Fruit fly (Drosophila melanogaster): Measurements from ENCODE around the gene Galphaf.

DNA sequence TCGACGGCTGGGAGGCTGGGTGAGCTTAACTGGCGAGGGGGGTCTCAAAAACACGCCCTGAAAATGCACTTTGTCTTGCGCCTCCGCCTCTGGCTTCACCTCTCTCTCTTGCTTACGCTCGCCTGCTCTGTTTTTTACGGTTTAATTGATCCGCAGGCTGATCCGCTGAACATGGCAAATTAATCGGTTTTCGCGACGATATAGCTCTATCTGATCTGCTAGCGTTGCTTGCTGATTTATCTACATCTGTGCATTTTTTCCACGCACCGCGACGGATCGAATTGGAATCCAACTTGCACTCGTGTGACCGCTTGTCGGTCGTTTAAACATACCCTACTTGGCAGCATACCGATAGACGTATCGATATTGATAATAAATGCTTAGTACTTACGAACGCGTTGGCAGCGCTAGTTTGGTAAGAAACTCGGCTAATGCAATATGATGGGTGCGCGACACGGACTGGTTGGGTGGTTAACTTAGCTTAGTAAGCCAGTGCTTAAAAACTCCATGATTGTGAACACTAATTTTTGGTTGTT is 20.1 kb downstream of the Galphaf start, which contains the start of gene Abl:
- no peak for TF ChIP-seq CG32006 (GFP tag; optimal IDR thresholded peaks at IDR 0.05)
- no peak for TF ChIP-seq Eip75B (GFP tag; optimal IDR thresholded peaks at IDR 0.05)
- TF ChIP-seq CG11762 (GFP tag; optimal IDR thresholded peaks at IDR 0.05; ENCODE audit: insufficient read depth) = no peak
- TF ChIP-seq svp (GFP tag) = peak; percentile 84
- TF ChIP-seq CG3032 (tag; optimal IDR thresholded peaks at IDR 0.05) = peak; percentile 9

Measured in whole organism, prepupa.